Worm (Caenorhabditis elegans) whole organism, L1 larva: Measurements from ENCODE around the gene T05A12.4.

Experiments
- aha-1 ChIP-seq: fragments of 150-350 bp; optimal IDR thresholded peaks from 2 replicates; lab custom pipeline; 2014; ENCODE audit warnings: missing biosample characterization, missing genetic modification characterization
- alr-1 ChIP-seq: fragments of 200-800 bp; sonication (Bioruptor generic); optimal IDR thresholded peaks from 2 replicates; lab custom pipeline; 2018; ENCODE audit warnings: borderline replicate concordance, mild to moderate bottlenecking, missing genetic modification characterization, missing compliant biosample characterization
- ceh-63 ChIP-seq: fragments of 200-800 bp; sonication (Bioruptor generic); optimal IDR thresholded peaks from 2 replicates; lab custom pipeline; 2018; ENCODE audit warnings: mild to moderate bottlenecking, missing genetic modification characterization, missing compliant biosample characterization
- ceh-82 ChIP-seq, 3 experiments: fragments of 150-350 bp in 1 of 3; sonication (generic microtip) in 2 of 3; optimal IDR thresholded peaks; 2 replicates each; lab custom pipeline; 2014 to 2017; ENCODE audit warnings: missing biosample characterization in 3 of 3, missing genetic modification characterization in 3 of 3
- ceh-88 ChIP-seq: fragments of 200-800 bp; sonication (Bioruptor generic); IDR thresholded peaks from 2 replicates; pipeline ENCODE4 v1.3.6; 2022; ENCODE audit warnings: missing genetic modification characterization, missing compliant biosample characterization
- ceh-90 ChIP-seq: sonication (generic microtip); optimal IDR thresholded peaks from 2 replicates; lab custom pipeline; 2016; ENCODE audit warnings: missing genetic modification characterization, missing compliant biosample characterization
- dsc-1 ChIP-seq: sonication (generic microtip); optimal IDR thresholded peaks from 2 replicates; lab custom pipeline; 2016; ENCODE audit warnings: mild to moderate bottlenecking, missing genetic modification characterization, missing compliant biosample characterization
- efl-1 ChIP-seq, 4 experiments: fragments of 150-350 bp; optimal IDR thresholded peaks in 3 of 4; peaks in 1 of 4; 1 replicate in 1 of 4; 2 replicates in 3 of 4; lab custom pipeline; 2014; ENCODE audit warnings: missing biosample characterization in 2 of 4, missing genetic modification characterization in 2 of 4, missing genetic modification reagents in 2 of 4
- egl-13 ChIP-seq: sonication (generic microtip); optimal IDR thresholded peaks from 2 replicates; lab custom pipeline; 2016; ENCODE audit warnings: missing genotype, missing genetic modification reagents, missing genetic modification characterization, missing compliant biosample characterization
- elt-2 ChIP-seq: sonication (generic microtip); optimal IDR thresholded peaks from 2 replicates; lab custom pipeline; 2016; ENCODE audit warnings: missing genetic modification characterization, mild to moderate bottlenecking, inconsistent platforms, missing compliant biosample characterization, missing genetic modification reagents
- elt-3 ChIP-seq, 6 experiments: fragments of 150-350 bp in 1 of 6; sonication (generic microtip); optimal IDR thresholded peaks; 2 replicates each; lab custom pipeline; 2017 to 2018; ENCODE audit warnings: missing biosample characterization in 6 of 6, missing genetic modification characterization in 6 of 6, inconsistent platforms in 1 of 6
- fkh-8 ChIP-seq: sonication (generic microtip); optimal IDR thresholded peaks from 2 replicates; lab custom pipeline; 2016; ENCODE audit warnings: mild to moderate bottlenecking, missing genetic modification characterization, missing compliant biosample characterization
- fos-1 ChIP-seq: fragments of 150-350 bp; optimal IDR thresholded peaks from 2 replicates; lab custom pipeline; 2014; ENCODE audit warnings: missing biosample characterization, missing genetic modification characterization
- hlh-4 ChIP-seq: sonication (generic microtip); optimal IDR thresholded peaks from 2 replicates; lab custom pipeline; 2016; ENCODE audit warnings: mild to moderate bottlenecking, missing genetic modification characterization, missing compliant biosample characterization
- hpl-2 ChIP-seq: fragments of 150-350 bp; optimal IDR thresholded peaks from 2 replicates; lab custom pipeline; 2014; ENCODE audit warnings: missing biosample characterization, missing genetic modification reagents, missing genetic modification characterization
- lin-13 ChIP-seq: fragments of 150-350 bp; optimal IDR thresholded peaks from 2 replicates; lab custom pipeline; 2014; ENCODE audit warnings: missing biosample characterization, missing genetic modification reagents, missing genetic modification characterization
- lin-14 ChIP-seq: fragments of 200-800 bp; sonication (Bioruptor generic); optimal IDR thresholded peaks from 2 replicates; lab custom pipeline; 2018; ENCODE audit warnings: mild to moderate bottlenecking, missing genetic modification characterization, moderate library complexity, missing compliant biosample characterization
- lsy-2 ChIP-seq, 2 experiments: fragments of 150-350 bp; optimal IDR thresholded peaks; 2 replicates each; lab custom pipeline; 2014; ENCODE audit warnings: missing biosample characterization in 2 of 2, missing genetic modification characterization in 2 of 2
- mab-9 ChIP-seq: fragments of 200-800 bp; sonication (Bioruptor generic); IDR thresholded peaks from 2 replicates; pipeline ENCODE4 v1.3.6; 2022; ENCODE audit warnings: missing genetic modification reagents, missing genetic modification characterization, missing compliant biosample characterization
- mdl-1 ChIP-seq, 2 experiments: fragments of 150-350 bp; optimal IDR thresholded peaks; 2 replicates each; lab custom pipeline; 2014 to 2017; ENCODE audit warnings: missing biosample characterization in 2 of 2, missing genetic modification characterization in 2 of 2, inconsistent platforms in 1 of 2
- mep-1 ChIP-seq: fragments of 150-350 bp; optimal IDR thresholded peaks from 2 replicates; lab custom pipeline; 2014; ENCODE audit warnings: missing biosample characterization, missing genetic modification characterization
- nhr-11 ChIP-seq: fragments of 150-350 bp; optimal IDR thresholded peaks from 2 replicates; lab custom pipeline; 2014; ENCODE audit warnings: missing biosample characterization, missing genetic modification characterization
- nhr-12 ChIP-seq: sonication (generic microtip); optimal IDR thresholded peaks from 2 replicates; lab custom pipeline; 2017; ENCODE audit warnings: missing biosample characterization, missing genetic modification characterization
- nhr-19 ChIP-seq: fragments of 200-800 bp; sonication (Bioruptor generic); conservative IDR thresholded peaks from 2 replicates; pipeline ENCODE4 v1.3.6; 2022; ENCODE audit warnings: missing genetic modification characterization, missing compliant biosample characterization
- nhr-20 ChIP-seq: sonication (generic microtip); optimal IDR thresholded peaks from 2 replicates; lab custom pipeline; 2016; ENCODE audit warnings: mild to moderate bottlenecking, missing genetic modification characterization, missing compliant biosample characterization
- nhr-237 ChIP-seq: fragments of 150-350 bp; optimal IDR thresholded peaks from 2 replicates; lab custom pipeline; 2014; ENCODE audit warnings: missing biosample characterization, missing genetic modification characterization
- nhr-47 ChIP-seq: sonication (generic microtip); optimal IDR thresholded peaks from 2 replicates; lab custom pipeline; 2016; ENCODE audit warnings: mild to moderate bottlenecking, missing genetic modification characterization, moderate library complexity, missing compliant biosample characterization
- nhr-76 ChIP-seq: sonication (generic microtip); optimal IDR thresholded peaks from 2 replicates; lab custom pipeline; 2017; ENCODE audit warnings: missing biosample characterization, missing genetic modification characterization
- nhr-77 ChIP-seq: fragments of 150-350 bp; optimal IDR thresholded peaks from 2 replicates; lab custom pipeline; 2014; ENCODE audit warnings: missing biosample characterization, missing genetic modification characterization
- nhr-85 ChIP-seq: sonication (generic microtip); peaks from one replicate; lab custom pipeline; 2016; ENCODE audit warnings: missing genetic modification characterization, inconsistent platforms, missing compliant biosample characterization
- pax-3 ChIP-seq: fragments of 200-800 bp; sonication (Bioruptor generic); optimal IDR thresholded peaks from 2 replicates; lab custom pipeline; 2018; ENCODE audit warnings: mild to moderate bottlenecking, missing genetic modification characterization, moderate library complexity, missing compliant biosample characterization
- pqm-1 ChIP-seq: sonication (generic microtip); optimal IDR thresholded peaks from 3 replicates; lab custom pipeline; 2017; ENCODE audit warnings: missing biosample characterization, missing genetic modification characterization
- skn-1 ChIP-seq: fragments of 150-350 bp; optimal IDR thresholded peaks from 2 replicates; lab custom pipeline; 2014; ENCODE audit warnings: missing biosample characterization, missing genetic modification characterization
- snpc-4 ChIP-seq: fragments of 150-350 bp; optimal IDR thresholded peaks from 2 replicates; lab custom pipeline; 2014; ENCODE audit warnings: missing biosample characterization, missing genetic modification characterization
- snu-23 ChIP-seq: sonication (generic microtip); optimal IDR thresholded peaks from 2 replicates; lab custom pipeline; 2016; ENCODE audit warnings: missing genetic modification characterization, missing compliant biosample characterization
- swsn-7 ChIP-seq: sonication (generic microtip); optimal IDR thresholded peaks from 2 replicates; lab custom pipeline; 2016; ENCODE audit warnings: missing genetic modification characterization, missing compliant biosample characterization
- tbx-2 ChIP-seq: sonication (generic microtip); optimal IDR thresholded peaks from 2 replicates; lab custom pipeline; 2016; ENCODE audit warnings: missing genetic modification characterization, missing compliant biosample characterization
- tlp-1 ChIP-seq: fragments of 150-350 bp; optimal IDR thresholded peaks from 2 replicates; lab custom pipeline; 2014; ENCODE audit warnings: missing biosample characterization, missing genetic modification characterization
- unc-130 ChIP-seq: fragments of 150-350 bp; optimal IDR thresholded peaks from 2 replicates; lab custom pipeline; 2017; ENCODE audit warnings: missing biosample characterization, missing genetic modification characterization, inconsistent platforms
- unc-30 ChIP-seq: sonication (generic microtip); optimal IDR thresholded peaks from 2 replicates; lab custom pipeline; 2017; ENCODE audit warnings: missing biosample characterization, missing genetic modification characterization
- unc-86 ChIP-seq: sonication (generic microtip); optimal IDR thresholded peaks from 2 replicates; lab custom pipeline; 2016; ENCODE audit warnings: missing genetic modification characterization, missing compliant biosample characterization
- unc-98 ChIP-seq: fragments of 200-800 bp; sonication (Bioruptor generic); IDR thresholded peaks from 2 replicates; pipeline ENCODE4 v1.3.6; 2022; ENCODE audit warnings: missing genetic modification characterization, missing compliant biosample characterization
- zag-1 ChIP-seq: fragments of 150-350 bp; optimal IDR thresholded peaks from 2 replicates; lab custom pipeline; 2014; ENCODE audit warnings: missing biosample characterization, missing genetic modification characterization
- ztf-11 ChIP-seq, 2 experiments: sonication (generic microtip); optimal IDR thresholded peaks; 2 replicates each; lab custom pipeline; 2016 to 2017; ENCODE audit warnings: missing genetic modification characterization in 2 of 2, missing biosample characterization in 1 of 2, missing compliant biosample characterization in 1 of 2
- ztf-4 ChIP-seq: fragments of 150-350 bp; optimal IDR thresholded peaks from 2 replicates; lab custom pipeline; 2014; ENCODE audit warnings: missing biosample characterization, missing genetic modification characterization

T05A12.4 gene

ce11 chrIV:6912851-6913588 lies 25.3 kb downstream of the T05A12.4 start, which contains the start of gene T22D1.3:
T22D1.3 (plus strand) TSS chrIV:6913538.
- TF ChIP-seq ceh-82 (tag; optimal IDR thresholded peaks at IDR 0.05; lab: Kevin White, UChicago): no peak
- TF ChIP-seq ztf-11 (tag; optimal IDR thresholded peaks at IDR 0.05; lab: Kevin White, UChicago): no peak
- no peak for TF ChIP-seq ceh-90 (tag; lab: Kevin White, UChicago)
- no peak for TF ChIP-seq efl-1 (optimal IDR thresholded peaks at IDR 0.05; lab: Kevin White, UChicago)
- peak in 1 of 2 experiments; percentile 88 for TF ChIP-seq efl-1 (GFP tag; optimal IDR thresholded peaks at IDR 0.05 in 1 of 2; lab: Kevin White, UChicago)
- TF ChIP-seq unc-86: peak; percentile 30
- no peak for TF ChIP-seq nhr-20 (tag; lab: Kevin White, UChicago)
- TF ChIP-seq mep-1 (tag; lab: Kevin White, UChicago): no peak
- peak; percentile 46 for TF ChIP-seq fkh-8 (tag; lab: Kevin White, UChicago)
- TF ChIP-seq dsc-1 (tag; lab: Kevin White, UChicago): peak; percentile 46

DNA sequence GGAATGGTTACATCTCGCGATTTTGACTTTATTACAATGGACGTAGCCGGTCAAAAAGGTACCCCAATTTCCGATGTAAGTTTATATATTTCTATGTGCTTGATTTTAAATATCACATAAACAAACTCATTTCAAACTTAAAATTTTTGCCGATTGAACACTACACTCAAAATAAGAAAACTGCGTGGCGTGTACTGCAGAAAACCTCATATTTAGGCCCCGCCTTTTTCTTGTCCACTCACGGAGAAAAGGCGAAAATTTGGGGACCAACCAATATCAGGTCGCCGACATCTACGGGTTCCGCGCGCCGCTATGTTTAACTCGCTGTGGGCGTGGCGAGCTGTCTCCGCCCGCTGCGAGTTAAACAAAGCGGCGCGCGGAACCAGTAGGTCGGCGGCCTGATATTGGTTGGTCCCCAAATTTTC lies 26.4 kb downstream of the T05A12.4 start:
- peak; percentile 71 for TF ChIP-seq snpc-4 (tag; lab: Kevin White, UChicago)
- peak; percentile 8 for TF ChIP-seq nhr-85 (tag; lab: Kevin White, UChicago)
- TF ChIP-seq nhr-47 (tag; lab: Kevin White, UChicago): peak; percentile 8
- TF ChIP-seq nhr-19 (GFP tag; lab: Robert Waterston, UW): peak; percentile 52
- TF ChIP-seq, all 84 proteins: peak for 4; not testable (repeated sequence) for 80

- TF ChIP-seq lin-13 (no peak), fos-1 (tag; lab: Kevin White, UChicago) (no peak), pax-3 (tag; lab: Kevin White, UChicago) (no peak), aha-1 (tag; lab: Kevin White, UChicago) (no peak), efl-1 (optimal IDR thresholded peaks at IDR 0.05; lab: Kevin White, UChicago) (no peak), efl-1 (GFP tag; optimal IDR thresholded peaks at IDR 0.05 in 1 of 2; lab: Kevin White, UChicago) (no peak), alr-1 (tag; lab: Kevin White, UChicago) (no peak), zag-1 (no peak), nhr-19 (GFP tag; lab: Robert Waterston, UW) (no peak), unc-30 (tag; lab: Kevin White, UChicago) (no peak), tbx-2 (tag; lab: Kevin White, UChicago) (no peak), lsy-2 (tag; optimal IDR thresholded peaks at IDR 0.05; lab: Kevin White, UChicago) (no peak), hpl-2 (GFP tag; lab: Kevin White, UChicago) (no peak), nhr-12 (tag; lab: Kevin White, UChicago) (no peak), egl-13 (tag; lab: Kevin White, UChicago) (no peak), swsn-7 (no peak), nhr-11 (no peak)
Measured at ce11 chrIV:6916831-6917230, 29.1 kb downstream of the T05A12.4 start.

DNA sequence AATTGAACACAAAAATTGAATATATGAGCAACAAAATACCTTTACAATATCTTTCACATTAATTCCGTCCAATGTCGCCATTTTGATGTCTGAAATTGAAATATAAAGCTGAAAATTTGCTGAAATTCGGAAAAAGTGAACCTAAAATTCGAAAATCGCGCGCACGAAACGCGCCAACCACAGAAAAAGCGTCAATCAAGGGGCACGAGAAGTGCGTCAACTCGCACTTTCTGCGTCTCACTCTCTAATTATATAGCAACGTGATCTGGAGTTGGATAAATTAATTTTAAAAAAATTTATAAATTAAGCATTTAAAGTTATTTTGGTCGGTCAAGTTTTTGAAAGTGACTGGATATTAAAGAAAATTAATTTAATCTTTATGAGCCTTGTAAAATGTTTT lies 31.6 kb downstream of the T05A12.4 start, which contains the start of gene ruvb-2:
ruvb-2 (minus strand) TSS at position 89 of the 400 bp plus-strand sequence.
- peak; percentile 98 for TF ChIP-seq mep-1 (tag; lab: Kevin White, UChicago)
- peak; percentile 93 for TF ChIP-seq skn-1 (tag; lab: Kevin White, UChicago)
- peak in 1 of 6 experiments; percentile 85 for TF ChIP-seq elt-3 (tag; optimal IDR thresholded peaks at IDR 0.05; lab: Kevin White, UChicago)
- TF ChIP-seq nhr-77: peak; percentile 71
- TF ChIP-seq ceh-63 (GFP tag; lab: Kevin White, UChicago): no peak
- peak; percentile 92 for TF ChIP-seq unc-130 (tag; lab: Kevin White, UChicago)
- TF ChIP-seq ceh-88 (GFP tag; lab: Robert Waterston, UW): peak; percentile 54
- peak; percentile 65 for TF ChIP-seq pax-3 (tag; lab: Kevin White, UChicago)
- TF ChIP-seq lin-13: peak; percentile 87
- TF ChIP-seq ztf-4: peak; percentile 71
- peak; percentile 92 for TF ChIP-seq snpc-4 (tag; lab: Kevin White, UChicago)
- TF ChIP-seq pqm-1 (tag; lab: Kevin White, UChicago): no peak
- TF ChIP-seq ceh-82 (tag; optimal IDR thresholded peaks at IDR 0.05; lab: Kevin White, UChicago): peak; percentile 77 to 92 (median 77)
- peak; percentile 93 for TF ChIP-seq snu-23 (GFP tag; lab: Kevin White, UChicago)
- peak; percentile 93 for TF ChIP-seq lin-14 (GFP tag; lab: Kevin White, UChicago)
- no peak for TF ChIP-seq hlh-4 (tag; lab: Kevin White, UChicago)
- no peak for TF ChIP-seq unc-98 (GFP tag; lab: Robert Waterston, UW)
- peak in 1 of 2 experiments; percentile 90 for TF ChIP-seq mdl-1 (tag; optimal IDR thresholded peaks at IDR 0.05; lab: Kevin White, UChicago)
- TF ChIP-seq ztf-11 (tag; optimal IDR thresholded peaks at IDR 0.05; lab: Kevin White, UChicago): peak in 1 of 2 experiments; percentile 62
- no peak for TF ChIP-seq tlp-1 (tag; lab: Kevin White, UChicago)
- peak; percentile 48 for TF ChIP-seq nhr-237 (tag; lab: Kevin White, UChicago)
- peak; percentile 68 for TF ChIP-seq nhr-11
- TF ChIP-seq nhr-76 (tag; lab: Kevin White, UChicago): no peak
- peak; percentile 44 for TF ChIP-seq elt-2 (tag; lab: Kevin White, UChicago)
- TF ChIP-seq mab-9 (GFP tag; lab: Robert Waterston, UW): peak; percentile 65; the same call in 1 of the 2 replicates
